Fruit fly (Drosophila melanogaster) whole organism, embryonic: ENCODE results near the gene Mocs2A.
A peak's percentile ranks its signal among the peaks of the same experiment; 100 is the strongest.

ENCODE experiments used
- Abd-B ChIP-seq: fragments of 200-800 bp; sonication (Bioruptor generic); optimal IDR thresholded peaks from 2 replicates; lab custom pipeline; 2018; ENCODE audit warnings: missing biosample characterization, mild to moderate bottlenecking, missing genetic modification characterization, moderate library complexity
- Antp ChIP-seq: fragments of 200-800 bp; sonication (Bioruptor generic); optimal IDR thresholded peaks from 3 replicates; lab custom pipeline; 2016; ENCODE audit warnings: missing biosample characterization, missing genetic modification characterization
- Atf3 ChIP-seq: fragments of 200-800 bp; sonication (Bioruptor generic); optimal IDR thresholded peaks from 3 replicates; lab custom pipeline; 2016; ENCODE audit warnings: missing biosample characterization, missing genetic modification characterization
- Bdp1 ChIP-seq: fragments of 200-800 bp; sonication (Bioruptor generic); optimal IDR thresholded peaks from 3 replicates; lab custom pipeline; 2016; ENCODE audit warnings: missing biosample characterization, missing genetic modification characterization
- CG11247 ChIP-seq: fragments of 200-800 bp; sonication (Bioruptor generic); IDR thresholded peaks from 2 replicates; pipeline ENCODE4 v1.3.6; 2022; ENCODE audit warnings: missing biosample characterization, missing genetic modification characterization
- CG12299 ChIP-seq: fragments of 200-800 bp; sonication (Bioruptor generic); optimal IDR thresholded peaks from 2 replicates; lab custom pipeline; 2018; ENCODE audit warnings: missing biosample characterization, mild to moderate bottlenecking, missing genetic modification characterization
- CG12942 ChIP-seq: fragments of 200-800 bp; sonication (Bioruptor generic); optimal IDR thresholded peaks from 3 replicates; lab custom pipeline; 2016; ENCODE audit warnings: missing biosample characterization, missing genetic modification characterization
- CG14860 ChIP-seq: fragments of 200-800 bp; sonication (Bioruptor generic); IDR thresholded peaks from 3 replicates; pipeline ENCODE4 v1.3.6; 2022; ENCODE audit warnings: missing biosample characterization, missing genetic modification characterization; ENCODE audit not compliant: partially characterized antibody
- CG15601 ChIP-seq: fragments of 200-800 bp; sonication (Bioruptor generic); optimal IDR thresholded peaks from 3 replicates; lab custom pipeline; 2019; ENCODE audit warnings: missing biosample characterization, mild to moderate bottlenecking, missing genetic modification characterization, moderate library complexity
- CG1603 ChIP-seq: fragments of 200-800 bp; sonication (Bioruptor generic); optimal IDR thresholded peaks from 2 replicates; lab custom pipeline; 2019; ENCODE audit warnings: missing biosample characterization, mild to moderate bottlenecking, missing genetic modification characterization, moderate library complexity
- CG17361 ChIP-seq: fragments of 200-800 bp; sonication (Bioruptor generic); IDR thresholded peaks from 3 replicates; pipeline ENCODE4 v1.3.6; 2022; ENCODE audit warnings: missing biosample characterization, missing genetic modification characterization
- CG18619 ChIP-seq: fragments of 200-800 bp; sonication (Bioruptor generic); optimal IDR thresholded peaks from 3 replicates; lab custom pipeline; 2017; ENCODE audit warnings: missing biosample characterization, mild to moderate bottlenecking, missing genetic modification characterization
- CG2116 ChIP-seq: fragments of 200-800 bp; sonication (Bioruptor generic); optimal IDR thresholded peaks from 3 replicates; lab custom pipeline; 2018; ENCODE audit warnings: missing biosample characterization, mild to moderate bottlenecking, missing genetic modification characterization
- CG2678 ChIP-seq: fragments of 200-800 bp; sonication (Bioruptor generic); optimal IDR thresholded peaks from 3 replicates; lab custom pipeline; 2019; ENCODE audit warnings: missing biosample characterization, mild to moderate bottlenecking, missing genetic modification characterization, moderate library complexity
- CG32767 ChIP-seq: fragments of 200-800 bp; sonication (Bioruptor generic); IDR thresholded peaks from 2 replicates; pipeline ENCODE4 v1.3.6; 2022; ENCODE audit warnings: missing biosample characterization, missing genetic modification characterization
- CG3726 ChIP-seq: fragments of 200-800 bp; sonication (Bioruptor generic); IDR thresholded peaks from 3 replicates; pipeline ENCODE4, ENCODE4 v1.3.6; 2022; ENCODE audit warnings: missing biosample characterization, missing genetic modification characterization
- CG3838 ChIP-seq: fragments of 200-800 bp; sonication (Bioruptor generic); optimal IDR thresholded peaks from 3 replicates; lab custom pipeline; 2016; ENCODE audit warnings: missing biosample characterization, missing genetic modification characterization
- CG4617 ChIP-seq: fragments of 200-800 bp; sonication (Bioruptor generic); optimal IDR thresholded peaks from 3 replicates; lab custom pipeline; 2016; ENCODE audit warnings: missing biosample characterization, missing genetic modification characterization, borderline replicate concordance
- CG4730 ChIP-seq: fragments of 200-800 bp; sonication (Bioruptor generic); IDR thresholded peaks from 2 replicates; pipeline ENCODE4 v1.3.6; 2022; ENCODE audit warnings: missing biosample characterization, missing genetic modification characterization
- CG6689 ChIP-seq: fragments of 200-800 bp; sonication (Bioruptor generic); IDR thresholded peaks from 2 replicates; pipeline ENCODE4 v1.3.6; 2022; ENCODE audit warnings: missing biosample characterization, missing genetic modification characterization
- CG7271 ChIP-seq: fragments of 200-800 bp; sonication (Bioruptor generic); optimal IDR thresholded peaks from 2 replicates; lab custom pipeline; 2018; ENCODE audit warnings: missing biosample characterization, mild to moderate bottlenecking, missing genetic modification characterization, moderate library complexity
- CG7963 ChIP-seq: fragments of 200-800 bp; sonication (Bioruptor generic); IDR thresholded peaks from 3 replicates; pipeline ENCODE4 v1.3.6; 2022; ENCODE audit warnings: missing biosample characterization, missing genetic modification characterization; ENCODE audit not compliant: partially characterized antibody
- CG8765 ChIP-seq: fragments of 200-800 bp; sonication (Bioruptor generic); IDR thresholded peaks from 2 replicates; pipeline ENCODE4 v1.3.6; 2022; ENCODE audit warnings: missing biosample characterization, missing genetic modification characterization
- CG9215 ChIP-seq: fragments of 200-800 bp; sonication (Bioruptor generic); IDR thresholded peaks from 2 replicates; pipeline ENCODE4 v1.3.6; 2022; ENCODE audit warnings: missing biosample characterization, missing genetic modification characterization
- CG9727 ChIP-seq: fragments of 200-800 bp; sonication (Bioruptor generic); optimal IDR thresholded peaks from 3 replicates; lab custom pipeline; 2017; ENCODE audit warnings: missing biosample characterization, mild to moderate bottlenecking, missing genetic modification characterization
- CG9797 ChIP-seq: fragments of 200-800 bp; sonication (Bioruptor generic); optimal IDR thresholded peaks from 3 replicates; lab custom pipeline; 2018; ENCODE audit warnings: missing biosample characterization, mild to moderate bottlenecking, missing genetic modification characterization
- Dref ChIP-seq: fragments of 200-800 bp; sonication (Bioruptor generic); IDR thresholded peaks from 2 replicates; pipeline ENCODE4 v1.3.6; 2022; ENCODE audit warnings: missing biosample characterization, missing genetic modification characterization
- Gsc ChIP-seq: fragments of 200-800 bp; sonication (Bioruptor generic); IDR thresholded peaks from 2 replicates; pipeline ENCODE4 v1.3.6; 2022; ENCODE audit warnings: missing biosample characterization, missing genetic modification characterization
- Hr51 ChIP-seq, 2 experiments: fragments of 200-800 bp; sonication (Bioruptor generic); optimal IDR thresholded peaks; 2 replicates in 1 of 2; 3 replicates in 1 of 2; lab custom pipeline; 2016 to 2018; ENCODE audit warnings: missing biosample characterization in 2 of 2, missing genetic modification characterization in 2 of 2, mild to moderate bottlenecking in 1 of 2, moderate library complexity in 1 of 2
- MBD-R2 ChIP-seq: fragments of 200-800 bp; sonication (Bioruptor generic); IDR thresholded peaks from 2 replicates; pipeline ENCODE4 v1.3.6; 2022; ENCODE audit warnings: missing biosample characterization, missing genetic modification characterization
- Mad ChIP-seq: fragments of 200-800 bp; sonication (Bioruptor generic); optimal IDR thresholded peaks from 2 replicates; lab custom pipeline; 2016; ENCODE audit warnings: missing biosample characterization, missing genetic modification characterization
- Meics ChIP-seq: fragments of 200-800 bp; sonication (Bioruptor generic); optimal IDR thresholded peaks from 2 replicates; lab custom pipeline; 2017; ENCODE audit warnings: missing biosample characterization, mild to moderate bottlenecking, missing genetic modification characterization
- Mes4 ChIP-seq: fragments of 200-800 bp; sonication (Bioruptor generic); optimal IDR thresholded peaks from 2 replicates; lab custom pipeline; 2016; ENCODE audit warnings: missing biosample characterization, missing genetic modification characterization
- Oaz ChIP-seq: fragments of 200-800 bp; sonication (Bioruptor generic); IDR thresholded peaks from 2 replicates; pipeline ENCODE4 v1.3.6; 2022; ENCODE audit warnings: missing biosample characterization, missing genetic modification characterization
- Usf ChIP-seq: fragments of 200-800 bp; sonication (Bioruptor generic); optimal IDR thresholded peaks from 2 replicates; lab custom pipeline; 2017; ENCODE audit warnings: missing genotype, missing biosample characterization, missing genetic modification characterization
- ato ChIP-seq: fragments of 200-800 bp; sonication (Bioruptor generic); IDR thresholded peaks from 2 replicates; pipeline ENCODE4 v1.3.6; 2022; ENCODE audit warnings: missing biosample characterization, missing genetic modification characterization; ENCODE audit not compliant: partially characterized antibody
- cad ChIP-seq: fragments of >200 bp; optimal IDR thresholded peaks from 2 replicates; lab custom pipeline; 2017; ENCODE audit warnings: missing biosample characterization, missing genetic modification characterization
- crp ChIP-seq, 2 experiments: fragments of 200-800 bp; sonication (Bioruptor generic); optimal IDR thresholded peaks; 2 replicates in 1 of 2; 3 replicates in 1 of 2; lab custom pipeline; 2017; ENCODE audit warnings: missing biosample characterization in 2 of 2, missing genetic modification characterization in 2 of 2, mild to moderate bottlenecking in 1 of 2, moderate library complexity in 1 of 2
- dimm ChIP-seq: fragments of 200-800 bp; sonication (Bioruptor generic); IDR thresholded peaks from 2 replicates; pipeline ENCODE4 v1.3.6; 2022; ENCODE audit warnings: missing biosample characterization, missing genetic modification characterization
- esg ChIP-seq: fragments of 200-800 bp; sonication (Bioruptor generic); conservative IDR thresholded peaks from 2 replicates; pipeline ENCODE4 v1.3.6; 2022; ENCODE audit warnings: missing biosample characterization, missing genetic modification characterization
- ftz-f1 ChIP-seq: fragments of 200-800 bp; sonication (Bioruptor generic); optimal IDR thresholded peaks from 2 replicates; lab custom pipeline; 2016; ENCODE audit warnings: missing biosample characterization, missing genetic modification characterization
- gem ChIP-seq: fragments of 200-800 bp; sonication (Bioruptor generic); optimal IDR thresholded peaks from 2 replicates; lab custom pipeline; 2019; ENCODE audit warnings: missing biosample characterization, mild to moderate bottlenecking, missing genetic modification characterization, moderate library complexity
- hbn ChIP-seq: fragments of 200-800 bp; sonication (Bioruptor generic); IDR thresholded peaks from 2 replicates; pipeline ENCODE4 v1.3.6; 2022; ENCODE audit warnings: missing biosample characterization, missing genetic modification characterization; ENCODE audit not compliant: partially characterized antibody
- insv ChIP-seq, 2 experiments: fragments of 200-800 bp; sonication (Bioruptor generic); optimal IDR thresholded peaks; 3 replicates each; lab custom pipeline; 2016 to 2018; ENCODE audit warnings: missing biosample characterization in 2 of 2, missing genetic modification characterization in 2 of 2
- ken ChIP-seq: fragments of 200-800 bp; sonication (Bioruptor generic); IDR thresholded peaks from 3 replicates; pipeline ENCODE4 v1.3.6; 2022; ENCODE audit warnings: missing biosample characterization, missing genetic modification characterization
- otp ChIP-seq: fragments of 200-800 bp; sonication (Bioruptor generic); IDR thresholded peaks from 3 replicates; pipeline ENCODE4, ENCODE4 v1.3.6; 2022; ENCODE audit warnings: missing biosample characterization, missing genetic modification characterization
- pan ChIP-seq, 4 experiments: fragments of >200 bp in 3 of 4; fragments of 200-800 bp in 1 of 4; sonication (Bioruptor generic) in 1 of 4; optimal IDR thresholded peaks in 3 of 4; IDR thresholded peaks in 1 of 4; 2 replicates each; pipeline versions ENCODE4 v1.3.6 to Lab custom; 2017 to 2022; ENCODE audit warnings: missing biosample characterization in 2 of 4, missing genetic modification characterization in 2 of 4, mixed read lengths in 1 of 4
- pita ChIP-seq: fragments of 200-800 bp; sonication (Bioruptor generic); optimal IDR thresholded peaks from 2 replicates; lab custom pipeline; 2017; ENCODE audit warnings: missing biosample characterization, mild to moderate bottlenecking, missing genetic modification characterization
- toy ChIP-seq: fragments of 200-800 bp; sonication (Bioruptor generic); IDR thresholded peaks from 2 replicates; pipeline ENCODE4 v1.3.6; 2022; ENCODE audit warnings: missing biosample characterization, missing genetic modification characterization
- tup ChIP-seq: fragments of 200-800 bp; sonication (Bioruptor generic); optimal IDR thresholded peaks from 2 replicates; lab custom pipeline; 2016; ENCODE audit warnings: missing biosample characterization, mild to moderate bottlenecking, missing genetic modification characterization, moderate library complexity
- zen ChIP-seq: fragments of 200-800 bp; sonication (Bioruptor generic); optimal IDR thresholded peaks from 3 replicates; lab custom pipeline; 2018; ENCODE audit warnings: missing biosample characterization, mild to moderate bottlenecking, missing genetic modification characterization, moderate library complexity

Gene Mocs2A

dm6 chr3R:25127231-25127689 is at the start of gene Mocs2A, which contains the start of the genes Mocs2B and Clbn (continued):
- TF ChIP-seq CG3838 (GFP tag; lab: Kevin White, UChicago) (no peak), Meics (GFP tag; lab: Kevin White, UChicago) (no peak), ftz-f1 (GFP tag; lab: Kevin White, UChicago) (no peak), CG17361 (GFP tag; lab: Robert Waterston, UW) (no peak), CG12942 (GFP tag; lab: Kevin White, UChicago) (no peak), CG7963 (GFP tag; lab: Robert Waterston, UW) (peak; percentile 57; the same call in 1 of the 3 replicates), otp (GFP tag; lab: Robert Waterston, UW) (no peak), Mes4 (GFP tag; lab: Kevin White, UChicago) (no peak), toy (no peak), Oaz (GFP tag; lab: Robert Waterston, UW) (no peak), Bdp1 (no peak), ato (no peak), Abd-B (GFP tag; lab: Kevin White, UChicago) (no peak), Antp (GFP tag; lab: Kevin White, UChicago) (no peak), Usf (GFP tag; lab: Kevin White, UChicago) (no peak), CG9727 (GFP tag; lab: Kevin White, UChicago) (no peak), CG7271 (tag; lab: Kevin White, UChicago) (no peak), CG2678 (tag; lab: Kevin White, UChicago) (no peak), pan (optimal IDR thresholded peaks at IDR 0.05; lab: Kevin White, UChicago) (no peak), pan (GFP tag; optimal IDR thresholded peaks at IDR 0.05 in 1 of 2, IDR thresholded peaks at IDR 0.05 in 1 of 2) (no peak), CG3726 (GFP tag; lab: Robert Waterston, UW) (no peak), ken (GFP tag; lab: Robert Waterston, UW) (no peak), CG32767 (no peak), tup (GFP tag; lab: Kevin White, UChicago) (no peak), CG2116 (peak; percentile 53), Mad (GFP tag; lab: Kevin White, UChicago) (no peak), hbn (GFP tag; lab: Robert Waterston, UW) (peak; percentile 81), crp (GFP tag; optimal IDR thresholded peaks at IDR 0.05; lab: Kevin White, UChicago) (peak in 1 of 2 experiments; percentile 77), dimm (GFP tag; lab: Robert Waterston, UW) (no peak), Gsc (no peak), CG9215 (GFP tag; lab: Robert Waterston, UW) (no peak), CG8765 (GFP tag; lab: Robert Waterston, UW) (no peak), CG4617 (peak; percentile 30), CG9797 (GFP tag; lab: Kevin White, UChicago) (no peak), CG14860 (peak; percentile 75), Atf3 (no peak), MBD-R2 (no peak; the same call in 1 of the 2 replicates), CG1603 (tag; lab: Kevin White, UChicago) (peak; percentile 48), CG6689 (no peak), zen (no peak), Dref (GFP tag; lab: Robert Waterston, UW) (peak; percentile 73), pita (GFP tag; lab: Kevin White, UChicago) (no peak), cad (GFP tag; lab: Kevin White, UChicago) (no peak), Hr51 (GFP tag; optimal IDR thresholded peaks at IDR 0.05; lab: Kevin White, UChicago) (no peak), insv (GFP tag; optimal IDR thresholded peaks at IDR 0.05; lab: Kevin White, UChicago) (no peak), CG4730 (GFP tag; lab: Robert Waterston, UW) (no peak), esg (no peak), CG12299 (no peak), CG11247 (GFP tag; lab: Robert Waterston, UW) (no peak), CG15601 (tag; lab: Kevin White, UChicago) (no peak), gem (tag; lab: Kevin White, UChicago) (no peak), CG18619 (GFP tag; lab: Kevin White, UChicago) (no peak)
